Worm (Caenorhabditis elegans): ENCODE data around the gene E04F6.15.

DNA sequence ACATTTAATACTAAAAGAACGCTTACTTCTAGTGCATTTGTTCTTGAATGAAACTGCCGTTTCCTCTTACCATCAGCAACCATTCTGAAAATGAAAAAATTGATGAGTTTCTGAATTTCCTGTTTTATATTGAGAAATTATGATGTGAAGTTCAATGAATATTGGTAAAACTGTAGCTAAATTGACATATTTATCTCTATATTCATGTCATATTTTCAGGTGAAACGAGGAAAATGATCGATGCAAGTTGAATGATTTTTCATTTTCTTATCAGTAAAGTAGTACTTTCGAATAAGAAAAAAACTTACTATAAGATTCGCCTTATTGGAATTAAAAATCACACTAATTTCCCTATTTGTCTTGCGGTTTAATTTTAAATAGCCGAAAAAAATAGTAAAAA is at the start of gene E04F6.15:
- TF ChIP-seq ztf-11 (tag; optimal IDR thresholded peaks at IDR 0.05) (no peak), ceh-83 (GFP tag; optimal IDR thresholded peaks at IDR 0.05) (no peak)

Data from whole organism, mixed stage, embryonic.